Fruit fly (Drosophila melanogaster): ENCODE measurements around the gene Oga.
A peak's percentile ranks its signal among the peaks of the same experiment; 100 is the strongest.

Gene Oga

DNA sequence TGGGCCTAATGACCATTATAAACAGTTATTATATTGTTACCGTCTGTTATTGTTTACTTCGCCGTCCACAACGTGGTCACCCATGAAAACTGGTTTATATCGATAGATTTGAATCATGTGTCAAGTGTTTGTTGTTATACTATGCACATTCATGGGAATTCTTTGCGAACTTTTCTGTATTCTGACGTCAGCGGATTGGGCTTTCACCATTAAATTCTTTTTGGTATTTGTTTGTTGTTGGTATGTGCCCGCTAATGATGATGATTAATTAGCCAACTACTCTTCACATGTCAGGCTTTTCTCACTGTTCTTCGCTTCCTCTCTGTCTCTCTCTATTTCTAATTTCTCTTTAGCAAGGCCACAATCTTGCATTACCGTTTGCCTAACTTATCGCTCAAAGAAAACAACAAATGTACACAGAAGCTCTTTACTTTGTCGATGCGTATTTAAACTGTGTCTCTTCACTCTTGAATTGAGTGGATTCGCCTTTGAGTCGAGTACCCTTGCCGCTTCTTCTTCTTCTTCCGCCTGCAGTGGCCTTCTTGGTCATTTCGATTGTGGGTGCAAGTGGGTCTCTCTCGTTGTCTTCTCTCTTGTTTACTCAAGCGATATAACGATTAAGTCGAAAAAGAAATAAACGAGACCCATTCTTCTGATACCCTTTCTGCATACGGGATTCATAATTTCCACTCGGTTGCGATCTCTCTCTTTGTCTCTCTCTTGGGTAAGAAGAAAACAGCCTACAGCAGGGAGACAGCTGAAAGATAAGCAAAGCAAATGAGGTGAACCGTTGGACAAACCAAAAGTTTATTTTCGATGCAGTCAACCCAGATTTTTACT is 15.0 kb upstream of the Oga start (continued):
- no peak for TF ChIP-seq CG1602 (GFP tag; optimal IDR thresholded peaks at IDR 0.05)
- TF ChIP-seq caup (GFP tag; optimal IDR thresholded peaks at IDR 0.05; ENCODE audit: severe bottlenecking) = no peak
- no peak for TF ChIP-seq CG17612 (GFP tag; IDR thresholded peaks at IDR 0.05)
- TF ChIP-seq eyg (GFP tag; optimal IDR thresholded peaks at IDR 0.05) = no peak
- TF ChIP-seq CG4360 (GFP tag; IDR thresholded peaks at IDR 0.05) = peak; percentile 64; the same call in 1 of the 2 replicates
- TF ChIP-seq Trl (optimal IDR thresholded peaks at IDR 0.05) = peak; percentile 36 to 82
- no peak for TF ChIP-seq Trl (GFP tag; optimal IDR thresholded peaks at IDR 0.05)
- no peak for TF ChIP-seq ase (GFP tag; IDR thresholded peaks at IDR 0.05)
- no peak for TF ChIP-seq CG33213 (GFP tag; optimal IDR thresholded peaks at IDR 0.05)
- no peak for TF ChIP-seq ap (GFP tag; IDR thresholded peaks at IDR 0.05)
- TF ChIP-seq jumu (GFP tag; optimal IDR thresholded peaks at IDR 0.05) = no peak
- no peak for TF ChIP-seq kay (GFP tag; optimal IDR thresholded peaks at IDR 0.05)
- no peak for TF ChIP-seq CHES-1-like (GFP tag; optimal IDR thresholded peaks at IDR 0.05)
- no peak for TF ChIP-seq en (GFP tag; optimal IDR thresholded peaks at IDR 0.05)
- TF ChIP-seq dan (GFP tag; IDR thresholded peaks at IDR 0.05) = no peak
- peak; percentile 34 for TF ChIP-seq abd-A (tag; optimal IDR thresholded peaks at IDR 0.05)
- no peak for TF ChIP-seq CG14667 (GFP tag; IDR thresholded peaks at IDR 0.05)
- TF ChIP-seq CG14710 (tag; optimal IDR thresholded peaks at IDR 0.05) = peak; percentile 44
- TF ChIP-seq H15 (GFP tag; IDR thresholded peaks at IDR 0.05) = no peak
- peak; percentile 72; the same call in 2 of the 3 replicates for TF ChIP-seq sr (GFP tag; IDR thresholded peaks at IDR 0.05)
- no peak for TF ChIP-seq h (optimal IDR thresholded peaks at IDR 0.05)
- no peak for TF ChIP-seq Eip74EF (GFP tag; optimal IDR thresholded peaks at IDR 0.05)
- peak; percentile 79 for TF ChIP-seq Xrp1 (GFP tag; IDR thresholded peaks at IDR 0.05)
- no peak for TF ChIP-seq CG2889 (GFP tag; IDR thresholded peaks at IDR 0.05)
- TF ChIP-seq MESR4 (GFP tag; optimal IDR thresholded peaks at IDR 0.05) = no peak
- no peak for TF ChIP-seq Max (GFP tag; optimal IDR thresholded peaks at IDR 0.05)
- TF ChIP-seq CG34376 (GFP tag; optimal IDR thresholded peaks at IDR 0.05) = peak; percentile 74
- no peak for TF ChIP-seq bbx (GFP tag; IDR thresholded peaks at IDR 0.05; ENCODE audit: partially characterized antibody)
- TF ChIP-seq ato (GFP tag; IDR thresholded peaks at IDR 0.05; ENCODE audit: partially characterized antibody) = no peak
- TF ChIP-seq Dad (GFP tag; optimal IDR thresholded peaks at IDR 0.05) = no peak
- no peak for TF ChIP-seq CG18476 (GFP tag; optimal IDR thresholded peaks at IDR 0.05)
- no peak for TF ChIP-seq ftz-f1 (GFP tag; optimal IDR thresholded peaks at IDR 0.05)
- TF ChIP-seq dimm (GFP tag; IDR thresholded peaks at IDR 0.05) = no peak
- no peak for TF ChIP-seq NC2β (GFP tag; optimal IDR thresholded peaks at IDR 0.05)
- no peak for TF ChIP-seq Abd-B (GFP tag; optimal IDR thresholded peaks at IDR 0.05)
- peak; percentile 49 for TF ChIP-seq BtbVII (GFP tag; optimal IDR thresholded peaks at IDR 0.05)
- peak; percentile 94 for TF ChIP-seq sd (tag; optimal IDR thresholded peaks at IDR 0.05)
- TF ChIP-seq Opbp (GFP tag; IDR thresholded peaks at IDR 0.05; ENCODE audit: partially characterized antibody) = 0 out of 3 replicates have a peak, but pooled peaks have one; percentile 14
- TF ChIP-seq CG8359 (GFP tag; optimal IDR thresholded peaks at IDR 0.05; ENCODE audit: borderline replicate concordance) = no peak
- no peak for TF ChIP-seq btn (GFP tag; optimal IDR thresholded peaks at IDR 0.05)
- TF ChIP-seq CG12104 (GFP tag; optimal IDR thresholded peaks at IDR 0.05) = no peak
- TF ChIP-seq CG31224 (GFP tag; IDR thresholded peaks at IDR 0.05) = no peak
- no peak for TF ChIP-seq Meics (GFP tag; optimal IDR thresholded peaks at IDR 0.05)
- TF ChIP-seq CG31441 (GFP tag; IDR thresholded peaks at IDR 0.05) = no peak; the same call in 1 of the 2 replicates
- TF ChIP-seq CG7786 (GFP tag; optimal IDR thresholded peaks at IDR 0.05) = no peak
- TF ChIP-seq dmrt11E (tag; optimal IDR thresholded peaks at IDR 0.05) = peak; percentile 38
- TF ChIP-seq CG10321 (GFP tag; IDR thresholded peaks at IDR 0.05) = no peak
- TF ChIP-seq CG1792 (GFP tag; optimal IDR thresholded peaks at IDR 0.05) = no peak
- TF ChIP-seq NfI (GFP tag; optimal IDR thresholded peaks at IDR 0.05) = peak; percentile 8
- TF ChIP-seq CG7963 (GFP tag; IDR thresholded peaks at IDR 0.05; ENCODE audit: partially characterized antibody) = no peak
